Worm (Caenorhabditis elegans) whole organism, young adult: ENCODE results near the gene mltn-13.

ENCODE experiments used
- Y56A3A.18 ChIP-seq: fragments of 200-800 bp; sonication (Bioruptor generic); IDR thresholded peaks from 2 replicates; pipeline ENCODE4 v1.3.6; 2022; ENCODE audit warnings: missing genetic modification reagents, missing genetic modification characterization, missing compliant biosample characterization
- madf-6 ChIP-seq: fragments of 200-800 bp; sonication (Bioruptor generic); IDR thresholded peaks from 2 replicates; pipeline ENCODE4 v1.3.6; 2022; ENCODE audit warnings: missing genetic modification reagents, missing genetic modification characterization, missing compliant biosample characterization

- TF ChIP-seq madf-6 (GFP tag; lab: Robert Waterston, UW), result no peak
- TF ChIP-seq Y56A3A.18 (GFP tag; lab: Robert Waterston, UW), result no peak
These were observed 14.2 kb upstream of the mltn-13 start, which contains the start of gene atg-16.1 for ce11 chrX:4462390-4462789.
